Worm (Caenorhabditis elegans): ENCODE measurements around the gene soap-1.

The soap-1 gene

DNA sequence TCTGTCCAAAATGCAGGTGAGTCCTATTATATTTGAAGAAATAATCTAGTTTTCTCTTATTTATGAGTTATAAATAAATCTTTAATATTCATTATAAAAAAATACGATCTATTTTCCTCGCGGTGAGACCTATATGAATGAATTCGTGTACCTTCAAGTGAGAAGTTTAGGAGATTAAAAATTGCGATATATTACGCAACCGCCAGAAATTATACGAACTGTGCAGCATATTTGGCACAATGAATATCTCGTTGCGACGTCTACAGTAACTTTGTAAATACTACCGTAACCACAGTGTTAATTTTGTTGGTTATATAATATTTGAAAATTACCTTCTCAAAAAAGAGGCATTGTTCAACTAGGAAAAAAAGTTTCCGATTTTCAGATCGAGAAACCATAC is 9.7 kb upstream of the soap-1 start:
- no peak for TF ChIP-seq dao-5 (tag; optimal IDR thresholded peaks at IDR 0.05)
- no peak for TF ChIP-seq him-1 (tag; optimal IDR thresholded peaks at IDR 0.05)
- TF ChIP-seq W03F9.2 (tag; optimal IDR thresholded peaks at IDR 0.05): no peak

DNA sequence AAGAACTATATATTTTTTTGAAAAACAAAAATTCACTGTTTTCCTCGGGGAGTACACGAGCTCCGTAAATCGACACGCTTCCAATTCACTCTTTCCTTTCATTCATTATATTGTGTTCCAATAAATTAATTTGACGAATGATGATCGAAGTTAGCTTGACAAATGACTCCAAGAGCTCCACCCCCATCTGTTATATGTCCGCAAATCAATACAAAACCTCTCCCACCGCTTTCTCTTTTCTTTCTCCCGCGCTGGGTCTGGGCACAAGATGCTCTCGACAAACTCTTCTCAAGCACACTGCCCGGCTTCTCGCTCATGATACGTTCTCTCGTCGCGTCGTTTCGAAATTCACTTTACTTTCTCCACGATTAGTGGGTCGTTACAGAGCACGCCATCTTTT is 9.2 kb upstream of the soap-1 start, which contains the start of gene C13F10.1:
C13F10.1 (plus strand) TSS at position 138 of the 400 bp plus-strand sequence.
- no peak for TF ChIP-seq him-1 (tag; optimal IDR thresholded peaks at IDR 0.05)
- TF ChIP-seq dao-5 (tag; optimal IDR thresholded peaks at IDR 0.05): no peak
- no peak for TF ChIP-seq W03F9.2 (tag; optimal IDR thresholded peaks at IDR 0.05)

DNA sequence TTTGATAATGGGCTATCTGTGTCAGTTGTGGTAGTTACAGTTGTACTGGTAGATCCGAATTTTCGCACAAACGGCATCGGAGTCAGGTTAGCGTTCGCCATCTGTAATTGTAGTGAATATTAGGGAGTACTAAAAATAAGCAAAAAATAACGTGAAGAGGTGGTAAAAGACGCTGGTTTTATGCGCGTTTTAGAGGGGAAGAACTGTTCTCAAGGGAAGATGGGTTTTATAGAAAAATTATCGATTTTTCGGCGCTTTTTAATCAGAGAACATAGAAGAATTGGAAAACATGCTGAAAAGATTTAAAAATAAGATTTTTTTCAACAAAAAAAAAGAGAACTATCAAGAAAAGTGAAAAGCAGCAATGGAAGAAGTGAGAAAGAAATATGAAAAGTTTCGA is 8.4 kb upstream of the soap-1 start, which contains the start of gene C13F10.7:
C13F10.7 (minus strand) TSS at position 101 of the 400 bp plus-strand sequence.
- TF ChIP-seq W03F9.2 (tag; optimal IDR thresholded peaks at IDR 0.05) (no peak), dao-5 (tag; optimal IDR thresholded peaks at IDR 0.05) (no peak), him-1 (tag; optimal IDR thresholded peaks at IDR 0.05) (no peak)

DNA sequence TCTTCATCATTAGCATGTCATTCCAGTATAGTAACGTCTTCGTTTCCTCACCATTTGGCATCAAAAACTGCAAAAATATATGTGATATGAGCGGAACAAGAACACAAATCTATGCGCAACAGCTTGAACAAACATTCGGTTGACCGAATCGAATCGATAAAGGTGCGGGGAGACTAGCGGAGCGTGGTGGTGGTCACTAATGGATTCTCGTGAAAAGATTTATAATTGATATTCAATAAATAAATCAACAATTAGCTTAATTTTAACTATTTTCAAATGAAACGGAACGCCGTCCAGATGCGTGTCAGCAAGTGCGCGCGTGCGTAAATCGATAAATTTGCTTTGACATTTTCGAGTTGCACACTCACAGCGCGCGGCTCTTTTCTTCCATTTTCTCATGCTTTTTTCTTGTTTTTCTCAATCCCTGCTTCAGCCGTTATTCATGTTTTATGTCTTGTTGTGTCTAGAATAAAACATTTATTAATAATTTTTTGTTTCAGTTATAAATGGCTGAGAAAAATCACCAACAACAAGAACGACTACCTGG is 6.3 kb upstream of the soap-1 start, which contains the start of the genes C13F10.8, C13F10.6 and kxd-1:
C13F10.8 (minus strand) TSS at position 51 of the 547 bp plus-strand sequence.
C13F10.6 (minus strand) TSS at position 67 of the 547 bp plus-strand sequence.
kxd-1 (plus strand) TSS at position 497 of the 547 bp plus-strand sequence.
- no peak for TF ChIP-seq W03F9.2 (tag; optimal IDR thresholded peaks at IDR 0.05)
- no peak for TF ChIP-seq dao-5 (tag; optimal IDR thresholded peaks at IDR 0.05)
- no peak for TF ChIP-seq him-1 (tag; optimal IDR thresholded peaks at IDR 0.05)

DNA sequence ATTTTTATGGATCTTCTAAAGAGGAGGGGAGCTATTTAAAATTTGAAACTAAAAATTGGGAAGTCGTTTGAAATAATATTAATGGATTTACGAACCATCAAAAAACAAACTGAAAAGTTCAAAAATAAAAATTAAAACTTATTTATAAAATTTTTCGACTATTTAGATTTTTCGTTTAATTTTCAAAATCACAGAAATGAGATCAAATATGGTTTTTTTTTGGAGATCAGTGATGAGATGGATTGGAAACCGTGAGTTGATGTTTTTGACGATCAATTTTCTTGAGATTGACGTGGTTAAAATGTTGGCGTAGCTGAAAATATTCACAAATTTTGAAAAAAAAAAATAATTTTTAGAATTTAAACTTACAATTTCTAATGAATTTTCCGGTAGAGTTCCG is 4.3 kb upstream of the soap-1 start, which contains the start of gene C13F10.5:
C13F10.5 (minus strand) TSS at position 101 of the 400 bp plus-strand sequence.
- TF ChIP-seq dao-5 (tag; optimal IDR thresholded peaks at IDR 0.05): no peak
- TF ChIP-seq him-1 (tag; optimal IDR thresholded peaks at IDR 0.05): no peak
- no peak for TF ChIP-seq W03F9.2 (tag; optimal IDR thresholded peaks at IDR 0.05)

DNA sequence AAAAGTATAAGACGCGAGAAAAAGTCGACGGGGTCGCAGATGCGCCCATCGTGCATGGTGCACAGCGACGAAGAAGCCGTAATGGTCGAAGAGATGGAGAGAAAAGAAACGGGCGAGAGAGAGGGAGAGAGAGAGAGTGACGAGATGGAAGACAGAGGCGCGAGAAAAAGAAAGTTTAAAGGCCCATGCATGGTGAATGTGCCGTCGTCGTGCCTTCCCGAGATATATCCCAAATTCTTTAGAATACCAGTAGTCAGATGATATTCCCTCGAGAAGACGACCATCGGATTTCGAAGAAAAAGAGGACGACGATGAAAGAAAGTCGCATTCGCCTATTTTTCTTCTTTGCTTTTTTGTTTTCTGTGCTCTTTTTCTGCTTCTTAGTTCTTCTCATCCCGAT is 1.3 kb upstream of the soap-1 start:
- TF ChIP-seq him-1 (tag; optimal IDR thresholded peaks at IDR 0.05): peak; percentile 24
- TF ChIP-seq dao-5 (tag; optimal IDR thresholded peaks at IDR 0.05): no peak
- no peak for TF ChIP-seq W03F9.2 (tag; optimal IDR thresholded peaks at IDR 0.05)

DNA sequence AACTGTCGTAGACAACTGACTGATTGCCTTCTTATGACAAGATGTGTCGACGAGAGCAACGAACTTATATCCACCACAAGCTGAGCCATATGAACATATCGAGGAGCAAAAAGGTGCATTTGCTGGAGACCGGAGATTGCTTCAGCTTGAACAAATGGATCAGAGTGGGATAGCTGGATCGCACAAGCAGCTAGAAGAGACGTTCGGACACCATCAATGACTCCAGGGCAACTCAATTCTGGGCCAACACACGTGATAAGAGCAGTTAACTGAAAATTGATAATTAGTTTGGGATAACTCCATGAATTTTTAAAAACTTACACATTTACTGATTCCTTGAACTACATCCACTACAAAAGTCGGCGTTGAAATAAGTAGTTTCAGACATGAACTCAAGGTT is 5.7 kb downstream of the soap-1 start:
- no peak for TF ChIP-seq him-1 (tag; optimal IDR thresholded peaks at IDR 0.05)
- TF ChIP-seq dao-5 (tag; optimal IDR thresholded peaks at IDR 0.05): no peak
- no peak for TF ChIP-seq W03F9.2 (tag; optimal IDR thresholded peaks at IDR 0.05)

DNA sequence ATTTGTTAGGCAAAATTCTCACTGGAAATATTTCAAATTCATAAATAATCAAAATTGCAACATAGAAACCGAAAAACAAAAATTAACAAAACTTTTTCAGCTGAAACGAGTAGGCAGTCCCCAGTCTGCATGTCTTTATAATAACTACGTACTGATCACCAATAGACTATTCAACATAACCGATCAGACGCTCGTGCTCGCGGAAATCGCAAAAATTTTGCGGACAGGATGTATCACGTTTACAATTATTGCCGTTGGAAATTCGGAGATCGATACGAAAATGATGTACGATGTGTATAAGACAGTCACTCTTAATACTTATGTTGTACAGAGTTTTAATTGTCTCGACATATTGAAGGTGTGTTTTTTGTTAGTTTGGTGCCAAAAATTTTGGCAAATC is 13.3 kb downstream of the soap-1 start:
- TF ChIP-seq dao-5 (tag; optimal IDR thresholded peaks at IDR 0.05): no peak
- no peak for TF ChIP-seq him-1 (tag; optimal IDR thresholded peaks at IDR 0.05)
- TF ChIP-seq W03F9.2 (tag; optimal IDR thresholded peaks at IDR 0.05): no peak

DNA sequence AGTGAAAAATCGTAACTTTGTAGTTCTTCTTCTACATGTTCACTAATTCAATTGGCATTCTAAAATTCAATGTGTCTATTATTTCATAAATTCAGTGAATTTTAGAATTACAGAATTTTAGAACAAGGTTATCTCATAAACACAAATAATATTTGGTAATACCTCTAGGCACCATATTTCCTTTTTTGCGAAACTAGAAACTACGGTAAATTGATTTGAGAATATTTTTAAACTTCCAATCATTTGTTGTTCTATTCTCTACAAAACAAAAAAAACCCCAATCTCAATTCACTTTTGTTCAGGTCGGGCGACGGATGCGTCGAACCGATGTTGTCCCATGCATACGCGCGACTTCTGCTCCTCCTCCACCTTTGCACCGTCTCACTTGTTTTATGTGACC is 14.8 kb downstream of the soap-1 start, which contains the start of gene F09G2.1:
F09G2.1 (plus strand) TSS at position 301 of the 400 bp plus-strand sequence.
- TF ChIP-seq W03F9.2 (tag; optimal IDR thresholded peaks at IDR 0.05) (no peak), him-1 (tag; optimal IDR thresholded peaks at IDR 0.05) (no peak), dao-5 (tag; optimal IDR thresholded peaks at IDR 0.05) (no peak)

DNA sequence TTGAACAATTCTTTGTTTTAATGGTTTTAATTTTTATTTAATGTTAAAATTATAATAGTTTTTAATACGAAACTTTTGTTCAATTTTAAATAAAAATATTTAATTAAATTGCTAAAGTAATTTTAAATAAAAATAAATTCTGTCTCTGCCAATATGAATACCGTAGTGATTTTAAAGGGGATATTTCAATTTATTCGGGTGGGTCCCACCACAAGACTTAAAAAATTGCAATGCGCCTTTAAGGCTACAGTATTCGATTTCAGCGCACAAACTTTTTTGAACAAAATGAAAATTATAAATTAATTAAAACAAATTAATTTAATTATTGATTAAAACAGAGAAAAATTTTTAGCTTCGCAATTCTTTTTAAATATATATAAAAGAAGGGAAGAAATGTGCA is 15.6 kb downstream of the soap-1 start:
- no peak for TF ChIP-seq him-1 (tag; optimal IDR thresholded peaks at IDR 0.05)
- no peak for TF ChIP-seq dao-5 (tag; optimal IDR thresholded peaks at IDR 0.05)
- TF ChIP-seq W03F9.2 (tag; optimal IDR thresholded peaks at IDR 0.05): no peak

DNA sequence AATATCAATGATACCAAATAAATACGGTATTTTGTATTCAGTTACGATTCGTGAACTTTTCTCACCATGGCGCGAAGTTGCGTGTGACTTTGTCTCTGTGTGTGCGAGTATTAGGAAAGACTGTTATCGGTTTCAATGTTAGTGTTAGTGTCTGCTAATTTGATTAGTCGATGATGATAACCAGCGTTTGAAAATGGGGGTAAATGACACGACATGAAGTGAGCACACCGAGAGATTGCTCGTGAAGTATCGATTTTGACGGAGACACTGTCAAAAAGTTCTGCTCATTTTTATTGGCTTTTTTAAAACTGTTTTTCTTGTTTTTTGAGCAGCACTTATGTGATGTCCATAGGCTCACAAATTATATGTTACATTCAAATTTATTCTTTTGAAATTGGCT is 16.3 kb downstream of the soap-1 start:
- TF ChIP-seq W03F9.2 (tag; optimal IDR thresholded peaks at IDR 0.05): no peak
- TF ChIP-seq him-1 (tag; optimal IDR thresholded peaks at IDR 0.05): no peak
- no peak for TF ChIP-seq dao-5 (tag; optimal IDR thresholded peaks at IDR 0.05)

DNA sequence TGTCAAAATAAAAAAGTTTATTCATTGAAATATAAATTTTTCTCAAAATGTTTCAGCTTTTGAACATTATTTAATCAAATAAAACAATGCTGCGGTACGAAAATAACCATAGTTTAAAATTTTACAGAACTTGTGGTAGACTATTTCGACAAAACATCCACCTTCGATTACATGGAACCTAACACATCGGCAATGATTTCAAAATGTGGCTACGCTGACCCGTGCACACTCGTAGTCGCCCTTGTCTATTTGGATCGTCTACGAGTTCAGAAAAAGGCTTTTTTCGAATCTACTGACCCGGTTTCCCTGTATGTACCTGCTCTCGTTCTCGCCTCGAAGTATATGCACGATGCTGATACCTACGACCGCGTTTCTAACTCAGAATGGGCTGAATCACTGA is 17.7 kb downstream of the soap-1 start:
- TF ChIP-seq W03F9.2 (tag; optimal IDR thresholded peaks at IDR 0.05) (no peak), dao-5 (tag; optimal IDR thresholded peaks at IDR 0.05) (no peak), him-1 (tag; optimal IDR thresholded peaks at IDR 0.05) (no peak)

DNA sequence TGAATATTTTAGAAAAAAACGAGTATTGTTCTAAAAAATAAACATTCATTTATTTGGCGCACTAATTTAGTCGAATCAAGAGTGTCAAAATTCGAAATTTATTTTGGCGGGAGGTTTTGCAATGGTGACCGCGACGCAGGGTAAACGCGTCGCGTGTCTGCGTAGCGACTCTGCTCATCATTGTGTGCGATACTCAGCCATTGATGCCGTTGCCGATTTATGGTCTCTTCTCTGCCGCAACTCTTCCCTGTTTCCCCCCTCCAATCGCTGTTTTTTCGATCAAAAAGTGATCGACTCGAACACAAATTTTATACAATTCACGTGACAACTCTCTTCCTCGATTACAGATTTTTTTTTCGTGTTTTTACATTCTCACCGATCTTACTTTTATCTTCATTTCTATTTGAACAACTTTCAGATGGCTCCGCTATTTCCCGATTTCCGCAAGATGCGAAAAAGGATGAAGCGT is 18.2 kb downstream of the soap-1 start, which contains the start of gene F09G2.2:
F09G2.2 (plus strand) TSS at position 419 of the 469 bp plus-strand sequence.
- TF ChIP-seq W03F9.2 (tag; optimal IDR thresholded peaks at IDR 0.05) (peak; percentile 93), dao-5 (tag; optimal IDR thresholded peaks at IDR 0.05) (no peak), him-1 (tag; optimal IDR thresholded peaks at IDR 0.05) (peak; percentile 52)

DNA sequence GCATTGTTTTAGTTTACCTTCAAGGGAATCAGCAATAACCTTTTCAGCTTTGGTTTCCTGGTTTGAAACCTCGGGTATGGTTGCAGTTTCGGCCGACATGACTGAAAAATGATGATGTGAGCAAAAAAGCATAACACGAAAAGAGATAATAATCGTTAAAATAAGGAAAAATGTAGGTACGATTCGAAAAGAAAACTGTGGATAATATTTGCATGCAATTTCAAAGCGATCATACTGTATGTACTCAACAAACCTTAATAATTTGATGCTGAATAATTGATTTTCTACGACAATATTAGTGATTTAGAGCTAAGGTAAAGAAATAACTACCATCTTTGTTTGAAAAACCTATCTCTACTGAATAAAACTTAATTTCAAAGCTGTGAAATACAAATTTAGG is 18.7 kb downstream of the soap-1 start, which contains the start of gene attf-2:
attf-2 (minus strand) TSS at position 101 of the 400 bp plus-strand sequence.
- TF ChIP-seq W03F9.2 (tag; optimal IDR thresholded peaks at IDR 0.05) (no peak), him-1 (tag; optimal IDR thresholded peaks at IDR 0.05) (no peak), dao-5 (tag; optimal IDR thresholded peaks at IDR 0.05) (no peak)
